Fruit fly (Drosophila melanogaster) S2 (cell line): ENCODE measurements around the gene VGlut.

Source experiments
- CG8478 ChIP-seq: fragments of >200 bp; optimal IDR thresholded peaks from 2 replicates; lab custom pipeline; 2018
- CTCF ChIP-seq, 2 experiments: fragments of >200 bp; optimal IDR thresholded peaks; 2 replicates each; lab custom pipeline; 2018

DNA sequence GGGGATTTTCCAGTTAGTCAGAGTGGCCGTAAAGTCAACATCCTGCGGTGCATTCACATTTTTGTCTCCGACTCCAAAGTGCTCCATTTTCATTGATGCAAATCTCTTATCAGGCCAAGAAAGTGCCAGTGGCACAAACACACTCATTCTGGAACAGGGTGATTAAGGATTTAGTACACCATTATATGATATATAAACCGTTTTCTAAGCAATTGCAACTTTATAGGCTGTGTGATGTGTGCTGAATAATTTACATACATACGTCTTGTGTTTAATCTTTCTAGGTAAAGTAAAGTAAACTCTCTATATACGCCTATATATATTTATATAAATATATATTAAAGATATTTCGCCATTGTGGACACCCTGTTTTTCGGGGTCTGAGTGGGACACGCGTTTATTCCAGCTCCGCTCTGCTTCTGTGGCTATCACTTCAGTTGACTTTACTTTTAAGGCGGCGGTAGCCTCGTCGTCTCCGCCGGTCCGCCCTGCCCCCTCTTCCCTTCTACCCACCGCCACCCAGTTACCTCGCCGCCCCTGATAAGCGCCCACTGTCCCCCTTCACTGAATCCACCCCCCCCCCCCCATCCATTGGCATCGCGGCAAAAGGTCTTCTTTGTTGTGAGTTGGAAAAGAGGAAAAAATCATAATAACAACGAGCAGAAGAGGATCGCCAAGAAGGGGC lies 32.9 kb downstream of the VGlut start:
- no peak for TF ChIP-seq CG8478 (lab: Kevin White, UChicago)
- TF ChIP-seq CTCF (optimal IDR thresholded peaks at IDR 0.05; lab: Kevin White, UChicago): no peak
